Comparison of ENCODE assay signal across 1 fruit fly cellular context in the genomic region with DNA sequence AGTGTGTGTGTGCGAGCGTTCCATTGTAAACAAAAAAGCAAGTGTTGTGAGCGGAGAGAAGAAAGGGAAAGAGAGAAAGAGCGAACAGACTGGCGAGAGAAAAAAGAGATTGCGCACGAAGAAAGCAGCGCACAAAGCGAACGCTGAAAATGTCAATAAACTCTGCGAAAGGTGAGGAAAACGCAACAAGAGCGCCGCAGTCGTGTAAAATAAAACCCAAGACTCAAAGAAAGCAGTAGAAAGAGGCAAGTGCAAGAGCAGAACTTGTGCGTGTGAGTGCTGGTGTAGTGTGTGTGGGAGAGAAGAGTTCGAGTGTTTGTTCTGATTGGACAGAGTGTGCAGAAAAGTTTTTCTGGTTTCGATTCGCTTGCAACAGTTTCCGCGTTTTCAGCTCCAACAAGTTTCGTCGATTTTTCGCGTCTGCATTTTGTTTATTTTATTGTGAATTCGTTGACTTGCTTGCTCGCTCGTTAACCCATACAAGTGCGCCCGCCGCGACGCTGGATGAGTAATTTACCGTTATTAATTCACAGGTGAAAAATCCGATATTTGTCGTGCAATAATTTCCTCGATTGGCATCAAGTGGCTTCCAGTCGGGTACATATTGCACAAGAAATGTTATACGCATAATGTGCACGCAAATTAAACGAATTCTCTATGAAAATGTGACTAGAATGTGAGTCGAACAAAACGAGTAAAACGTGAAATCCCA.
TF ChIP-seq lines count a peak whose summit lies in the region.

No protein-coding gene starts in this region.

TF ChIP-seq in whole organism, embryonic, 481 proteins besides CTCF, POLR2A, EP300 and RAD21 (continued from another document):
- no peak for TF ChIP-seq Myb (GFP tag; optimal IDR thresholded peaks at IDR 0.05; lab: Kevin White, UChicago)
- no peak for TF ChIP-seq jumu (GFP tag; optimal IDR thresholded peaks at IDR 0.05; lab: Kevin White, UChicago)
- no peak for TF ChIP-seq grau (tag; optimal IDR thresholded peaks at IDR 0.05; lab: Kevin White, UChicago)
- TF ChIP-seq Hey (tag; optimal IDR thresholded peaks at IDR 0.05; lab: Kevin White, UChicago): no peak
- TF ChIP-seq ase (GFP tag; IDR thresholded peaks at IDR 0.05; lab: Robert Waterston, UW): no peak
- TF ChIP-seq Usf (GFP tag; optimal IDR thresholded peaks at IDR 0.05; lab: Kevin White, UChicago): no peak
- no peak for TF ChIP-seq CG4617 (GFP tag; optimal IDR thresholded peaks at IDR 0.05; lab: Kevin White, UChicago; ENCODE audit: borderline replicate concordance)
- no peak for TF ChIP-seq CG12942 (GFP tag; optimal IDR thresholded peaks at IDR 0.05; lab: Kevin White, UChicago)
- TF ChIP-seq Trl (optimal IDR thresholded peaks at IDR 0.05; lab: Kevin White, UChicago): peak; percentile 95 to 98
- TF ChIP-seq Trl (GFP tag; optimal IDR thresholded peaks at IDR 0.05; lab: Kevin White, UChicago): peak; percentile 69
- TF ChIP-seq tx (GFP tag; optimal IDR thresholded peaks at IDR 0.05; lab: Kevin White, UChicago): no peak
- TF ChIP-seq YL-1 (GFP tag; optimal IDR thresholded peaks at IDR 0.05; lab: Kevin White, UChicago): no peak
- TF ChIP-seq CHES-1-like (GFP tag; optimal IDR thresholded peaks at IDR 0.05; lab: Kevin White, UChicago): peak; percentile 10
- TF ChIP-seq caup (GFP tag; optimal IDR thresholded peaks at IDR 0.05; lab: Kevin White, UChicago; ENCODE audit: severe bottlenecking): no peak
- TF ChIP-seq Jarid2 (GFP tag; optimal IDR thresholded peaks at IDR 0.05; lab: Kevin White, UChicago): peak; percentile 26
- no peak for TF ChIP-seq shn (GFP tag; optimal IDR thresholded peaks at IDR 0.05; lab: Kevin White, UChicago)
- peak; percentile 8 for TF ChIP-seq CG4707 (GFP tag; optimal IDR thresholded peaks at IDR 0.05; lab: Kevin White, UChicago)
- TF ChIP-seq CG1529 (GFP tag; optimal IDR thresholded peaks at IDR 0.05; lab: Kevin White, UChicago): no peak
TF ChIP-seq in whole organism, embryonic: peak in this region for 30.
